Fruit fly (Drosophila melanogaster) whole organism, embryonic: ENCODE measurements around the gene CG8136.
A peak's percentile ranks its signal among the peaks of the same experiment; 100 is the strongest.

Experiments
- CG11398 ChIP-seq: fragments of 200-800 bp; sonication (Bioruptor generic); optimal IDR thresholded peaks from 2 replicates; lab custom pipeline; 2016; ENCODE audit warnings: missing biosample characterization, missing genetic modification characterization
- CG11560 ChIP-seq: fragments of 200-800 bp; sonication (Bioruptor generic); IDR thresholded peaks from 3 replicates; pipeline ENCODE4 v1.3.6; 2022; ENCODE audit warnings: missing biosample characterization, missing genetic modification characterization
- CG13424 ChIP-seq: fragments of 200-800 bp; sonication (Bioruptor generic); optimal IDR thresholded peaks from 2 replicates; lab custom pipeline; 2019; ENCODE audit warnings: missing biosample characterization, mild to moderate bottlenecking, missing genetic modification characterization, moderate library complexity
- CG14441 ChIP-seq: fragments of 200-800 bp; sonication (Bioruptor generic); IDR thresholded peaks from 2 replicates; pipeline ENCODE4 v1.3.6; 2022; ENCODE audit warnings: missing biosample characterization, missing genetic modification characterization
- CG14710 ChIP-seq: fragments of 200-800 bp; sonication (Bioruptor generic); optimal IDR thresholded peaks from 3 replicates; lab custom pipeline; 2019; ENCODE audit warnings: missing biosample characterization, mild to moderate bottlenecking, missing genetic modification characterization, moderate library complexity
- CG17328 ChIP-seq: fragments of 200-800 bp; sonication (Bioruptor generic); IDR thresholded peaks from 2 replicates; pipeline ENCODE4 v1.3.6; 2022; ENCODE audit warnings: missing biosample characterization, missing genetic modification characterization
- CG18599 ChIP-seq: fragments of 200-800 bp; sonication (Bioruptor generic); optimal IDR thresholded peaks from 3 replicates; lab custom pipeline; 2017; ENCODE audit warnings: missing biosample characterization, missing genetic modification characterization, mild to moderate bottlenecking, moderate library complexity, missing genetic modification reagents
- CG2199 ChIP-seq: fragments of 200-800 bp; sonication (Bioruptor generic); IDR thresholded peaks from 3 replicates; pipeline ENCODE4 v1.3.6; 2022; ENCODE audit warnings: missing biosample characterization, missing genetic modification characterization
- CG30020 ChIP-seq: fragments of 200-800 bp; optimal IDR thresholded peaks from 2 replicates; lab custom pipeline; 2019; ENCODE audit warnings: missing biosample characterization, mild to moderate bottlenecking, missing genetic modification characterization, moderate library complexity
- CG32767 ChIP-seq: fragments of 200-800 bp; sonication (Bioruptor generic); IDR thresholded peaks from 2 replicates; pipeline ENCODE4 v1.3.6; 2022; ENCODE audit warnings: missing biosample characterization, missing genetic modification characterization
- CG3281 ChIP-seq: fragments of 200-800 bp; sonication (Bioruptor generic); optimal IDR thresholded peaks from 3 replicates; lab custom pipeline; 2017; ENCODE audit warnings: missing biosample characterization, mild to moderate bottlenecking, missing genetic modification characterization
- CG42726 ChIP-seq: fragments of 200-800 bp; sonication (Bioruptor generic); IDR thresholded peaks from 2 replicates; pipeline ENCODE4 v1.3.6; 2022; ENCODE audit warnings: missing biosample characterization, missing genetic modification characterization; ENCODE audit not compliant: partially characterized antibody
- CG5953 ChIP-seq: fragments of 200-800 bp; sonication (Bioruptor generic); IDR thresholded peaks from 2 replicates; pipeline ENCODE4 v1.3.6; 2022; ENCODE audit warnings: missing biosample characterization, missing genetic modification characterization
- CG6272 ChIP-seq: fragments of 200-800 bp; sonication (Bioruptor generic); IDR thresholded peaks from 2 replicates; pipeline ENCODE4 v1.3.6; 2022; ENCODE audit warnings: missing biosample characterization, missing genetic modification characterization
- CG8478 ChIP-seq: fragments of >200 bp; optimal IDR thresholded peaks from 2 replicates; lab custom pipeline; 2018
- Dbx ChIP-seq: fragments of 200-800 bp; sonication (Bioruptor generic); IDR thresholded peaks from 3 replicates; pipeline ENCODE4 v1.3.6; 2022; ENCODE audit warnings: missing biosample characterization, missing genetic modification characterization
- Dref ChIP-seq: fragments of 200-800 bp; sonication (Bioruptor generic); IDR thresholded peaks from 2 replicates; pipeline ENCODE4 v1.3.6; 2022; ENCODE audit warnings: missing biosample characterization, missing genetic modification characterization
- Fer1 ChIP-seq: fragments of 200-800 bp; sonication (Bioruptor generic); optimal IDR thresholded peaks from 2 replicates; lab custom pipeline; 2017; ENCODE audit warnings: missing biosample characterization, mild to moderate bottlenecking, missing genetic modification characterization
- H2.0 ChIP-seq: fragments of 200-800 bp; sonication (Bioruptor generic); IDR thresholded peaks from 2 replicates; pipeline ENCODE4 v1.3.6; 2022; ENCODE audit warnings: missing biosample characterization, missing genetic modification characterization
- HLH4C ChIP-seq: fragments of 200-800 bp; sonication (Bioruptor generic); IDR thresholded peaks from 3 replicates; pipeline ENCODE4 v1.3.6; 2022; ENCODE audit warnings: missing biosample characterization, missing genetic modification characterization; ENCODE audit not compliant: partially characterized antibody
- Hey ChIP-seq: fragments of 200-800 bp; sonication (Bioruptor generic); optimal IDR thresholded peaks from 3 replicates; lab custom pipeline; 2018; ENCODE audit warnings: missing biosample characterization, mild to moderate bottlenecking, missing genetic modification characterization
- Hr51 ChIP-seq, 2 experiments: fragments of 200-800 bp; sonication (Bioruptor generic); optimal IDR thresholded peaks; 2 replicates in 1 of 2; 3 replicates in 1 of 2; lab custom pipeline; 2016 to 2018; ENCODE audit warnings: missing biosample characterization in 2 of 2, missing genetic modification characterization in 2 of 2, mild to moderate bottlenecking in 1 of 2, moderate library complexity in 1 of 2
- Mes4 ChIP-seq: fragments of 200-800 bp; sonication (Bioruptor generic); optimal IDR thresholded peaks from 2 replicates; lab custom pipeline; 2016; ENCODE audit warnings: missing biosample characterization, missing genetic modification characterization
- Sox102F ChIP-seq: fragments of 200-800 bp; sonication (Bioruptor generic); optimal IDR thresholded peaks from 2 replicates; lab custom pipeline; 2018; ENCODE audit warnings: missing biosample characterization, mild to moderate bottlenecking, missing genetic modification characterization, moderate library complexity
- Xbp1 ChIP-seq: fragments of 200-800 bp; sonication (Bioruptor generic); optimal IDR thresholded peaks from 3 replicates; lab custom pipeline; 2016; ENCODE audit warnings: missing biosample characterization, mild to moderate bottlenecking, missing genetic modification characterization
- abd-A ChIP-seq: fragments of 200-800 bp; sonication (Bioruptor generic); optimal IDR thresholded peaks from 3 replicates; lab custom pipeline; 2019; ENCODE audit warnings: missing biosample characterization, mild to moderate bottlenecking, missing genetic modification characterization, moderate library complexity
- bbx ChIP-seq: fragments of 200-800 bp; sonication (Bioruptor generic); IDR thresholded peaks from 2 replicates; pipeline ENCODE4 v1.3.6; 2022; ENCODE audit warnings: missing biosample characterization, missing genetic modification characterization; ENCODE audit not compliant: partially characterized antibody
- cas ChIP-seq: fragments of 200-800 bp; sonication (Bioruptor generic); IDR thresholded peaks from 2 replicates; pipeline ENCODE4 v1.3.6; 2022; ENCODE audit warnings: missing biosample characterization, missing genetic modification characterization
- chm ChIP-seq: fragments of 200-800 bp; sonication (Bioruptor generic); IDR thresholded peaks from 2 replicates; pipeline ENCODE4 v1.3.6; 2022; ENCODE audit warnings: missing biosample characterization, missing genetic modification characterization
- crp ChIP-seq, 2 experiments: fragments of 200-800 bp; sonication (Bioruptor generic); optimal IDR thresholded peaks; 2 replicates in 1 of 2; 3 replicates in 1 of 2; lab custom pipeline; 2017; ENCODE audit warnings: missing biosample characterization in 2 of 2, missing genetic modification characterization in 2 of 2, mild to moderate bottlenecking in 1 of 2, moderate library complexity in 1 of 2
- cwo ChIP-seq: fragments of 200-800 bp; sonication (Bioruptor generic); optimal IDR thresholded peaks from 3 replicates; lab custom pipeline; 2017; ENCODE audit warnings: missing biosample characterization, missing genetic modification characterization, mild to moderate bottlenecking, moderate library complexity, missing genetic modification reagents
- en ChIP-seq: fragments of 200-800 bp; sonication (Bioruptor generic); optimal IDR thresholded peaks from 2 replicates; lab custom pipeline; 2016; ENCODE audit warnings: missing biosample characterization, missing genetic modification characterization
- fd64A ChIP-seq: fragments of 200-800 bp; sonication (Bioruptor generic); optimal IDR thresholded peaks from 3 replicates; lab custom pipeline; 2018; ENCODE audit warnings: missing biosample characterization, mild to moderate bottlenecking, missing genetic modification characterization
- gcm ChIP-seq: fragments of 200-800 bp; sonication (Bioruptor generic); optimal IDR thresholded peaks from 2 replicates; lab custom pipeline; 2019; ENCODE audit warnings: missing biosample characterization, mild to moderate bottlenecking, missing genetic modification characterization, moderate library complexity
- gfzf ChIP-seq: fragments of 200-800 bp; sonication (Bioruptor generic); optimal IDR thresholded peaks from 2 replicates; lab custom pipeline; 2016; ENCODE audit warnings: missing biosample characterization, mild to moderate bottlenecking, missing genetic modification characterization, moderate library complexity
- ham ChIP-seq: fragments of 200-800 bp; sonication (Bioruptor generic); IDR thresholded peaks from 2 replicates; pipeline ENCODE4 v1.3.6; 2022; ENCODE audit warnings: missing biosample characterization, missing genetic modification characterization
- ind ChIP-seq: fragments of 200-800 bp; sonication (Bioruptor generic); optimal IDR thresholded peaks from 3 replicates; lab custom pipeline; 2016; ENCODE audit warnings: missing biosample characterization, missing genetic modification characterization
- kni ChIP-seq: fragments of 200-800 bp; sonication (Bioruptor generic); optimal IDR thresholded peaks from 3 replicates; lab custom pipeline; 2017; ENCODE audit warnings: mild to moderate bottlenecking, missing biosample characterization, missing genetic modification reagents, missing genetic modification characterization
- nau ChIP-seq: fragments of 200-800 bp; sonication (Bioruptor generic); optimal IDR thresholded peaks from 3 replicates; lab custom pipeline; 2017; ENCODE audit warnings: missing biosample characterization, mild to moderate bottlenecking, missing genetic modification characterization, missing genetic modification reagents
- odd ChIP-seq: fragments of 200-800 bp; sonication (Bioruptor generic); optimal IDR thresholded peaks from 2 replicates; lab custom pipeline; 2017; ENCODE audit warnings: missing biosample characterization, mild to moderate bottlenecking, missing genetic modification characterization
- pan ChIP-seq, 4 experiments: fragments of >200 bp in 3 of 4; fragments of 200-800 bp in 1 of 4; sonication (Bioruptor generic) in 1 of 4; optimal IDR thresholded peaks in 3 of 4; IDR thresholded peaks in 1 of 4; 2 replicates each; pipeline versions ENCODE4 v1.3.6 to Lab custom; 2017 to 2022; ENCODE audit warnings: missing biosample characterization in 2 of 4, missing genetic modification characterization in 2 of 4, mixed read lengths in 1 of 4
- pfk ChIP-seq: fragments of 200-800 bp; sonication (Bioruptor generic); optimal IDR thresholded peaks from 2 replicates; lab custom pipeline; 2018; ENCODE audit warnings: missing biosample characterization, mild to moderate bottlenecking, missing genetic modification characterization, moderate library complexity
- phol ChIP-seq: fragments of 200-800 bp; sonication (Bioruptor generic); optimal IDR thresholded peaks from 3 replicates; lab custom pipeline; 2018; ENCODE audit warnings: missing biosample characterization, mild to moderate bottlenecking, missing genetic modification characterization, moderate library complexity
- prd ChIP-seq, 3 experiments: fragments of >200 bp in 2 of 3; fragments of 200-800 bp in 1 of 3; sonication (Bioruptor generic) in 1 of 3; optimal IDR thresholded peaks in 2 of 3; IDR thresholded peaks in 1 of 3; 2 replicates in 2 of 3; 3 replicates in 1 of 3; pipeline versions ENCODE4 v1.3.6 to Lab custom; 2017 to 2022; ENCODE audit warnings: missing biosample characterization in 1 of 3, missing genetic modification characterization in 1 of 3
- repo ChIP-seq: fragments of 200-800 bp; sonication (Bioruptor generic); optimal IDR thresholded peaks from 2 replicates; lab custom pipeline; 2016; ENCODE audit warnings: missing biosample characterization, missing genetic modification characterization
- sc ChIP-seq, 3 experiments: fragments of >200 bp in 2 of 3; fragments of 200-800 bp in 1 of 3; sonication (Bioruptor generic) in 1 of 3; optimal IDR thresholded peaks; 2 replicates in 2 of 3; 3 replicates in 1 of 3; lab custom pipeline; 2017; ENCODE audit warnings: mild to moderate bottlenecking in 1 of 3, missing biosample characterization in 1 of 3, missing genetic modification characterization in 1 of 3, missing genetic modification reagents in 1 of 3
- yki ChIP-seq: fragments of >200 bp; optimal IDR thresholded peaks from 3 replicates; lab custom pipeline; 2018

CG8136 gene

dm6 chr3R:8731597-8732263, 10.6 kb downstream of the CG8136 start, which contains the start of the genes M1BP and CG8202 (continued):
- TF ChIP-seq H2.0 (GFP tag; lab: Robert Waterston, UW) (peak; percentile 52), CG32767 (GFP tag; lab: Robert Waterston, UW) (peak; percentile 64; the same call in 1 of the 2 replicates), pfk (GFP tag; lab: Kevin White, UChicago) (no peak), CG13424 (tag; lab: Kevin White, UChicago) (peak; percentile 96), CG17328 (GFP tag; lab: Robert Waterston, UW) (no peak; the same call in 1 of the 2 replicates), ham (GFP tag; lab: Robert Waterston, UW) (no peak), CG11398 (GFP tag; lab: Kevin White, UChicago) (no peak), CG18599 (peak; percentile 91), CG14710 (tag; lab: Kevin White, UChicago) (peak; percentile 95), CG42726 (GFP tag; lab: Robert Waterston, UW) (no peak), cas (GFP tag; lab: Robert Waterston, UW) (no peak), pan (optimal IDR thresholded peaks at IDR 0.05; lab: Kevin White, UChicago) (no peak), pan (GFP tag; optimal IDR thresholded peaks at IDR 0.05 in 1 of 2, IDR thresholded peaks at IDR 0.05 in 1 of 2) (peak in 1 of 2 experiments; percentile 69), Fer1 (peak; percentile 91), phol (tag; lab: Kevin White, UChicago) (peak; percentile 94), Mes4 (GFP tag; lab: Kevin White, UChicago) (peak; percentile 47), CG2199 (GFP tag; lab: Robert Waterston, UW) (no peak), fd64A (GFP tag; lab: Kevin White, UChicago) (peak; percentile 18), Dref (GFP tag; lab: Robert Waterston, UW) (no peak), Hey (tag; lab: Kevin White, UChicago) (no peak), repo (GFP tag; lab: Kevin White, UChicago) (no peak), kni (no peak), cwo (peak; percentile 87), Xbp1 (GFP tag; lab: Kevin White, UChicago) (peak; percentile 93), bbx (GFP tag; lab: Robert Waterston, UW) (no peak), prd (optimal IDR thresholded peaks at IDR 0.05; lab: Kevin White, UChicago) (no peak), prd (GFP tag; IDR thresholded peaks at IDR 0.05; lab: Robert Waterston, UW) (peak; percentile 89), ind (GFP tag; lab: Kevin White, UChicago) (peak; percentile 94), Hr51 (GFP tag; optimal IDR thresholded peaks at IDR 0.05; lab: Kevin White, UChicago) (peak; percentile 50 to 93), sc (optimal IDR thresholded peaks at IDR 0.05; lab: Kevin White, UChicago) (no peak), sc (GFP tag; optimal IDR thresholded peaks at IDR 0.05; lab: Kevin White, UChicago) (peak; percentile 86), odd (peak; percentile 92), yki (lab: Kevin White, UChicago) (peak; percentile 29), CG5953 (GFP tag; lab: Robert Waterston, UW) (no peak), CG3281 (GFP tag; lab: Kevin White, UChicago) (peak; percentile 93), CG8478 (no peak), CG14441 (GFP tag; lab: Robert Waterston, UW) (peak; percentile 76), Dbx (GFP tag; lab: Robert Waterston, UW) (peak; percentile 82; the same call in 2 of the 3 replicates), Sox102F (GFP tag; lab: Kevin White, UChicago) (peak; percentile 91), CG11560 (peak; percentile 64; the same call in 1 of the 3 replicates), chm (GFP tag; lab: Robert Waterston, UW) (peak; percentile 52; the same call in 1 of the 2 replicates), en (GFP tag; lab: Kevin White, UChicago) (no peak), abd-A (tag; lab: Kevin White, UChicago) (no peak), crp (GFP tag; optimal IDR thresholded peaks at IDR 0.05; lab: Kevin White, UChicago) (peak in 1 of 2 experiments; percentile 73), CG30020 (tag; lab: Kevin White, UChicago) (peak; percentile 85), gfzf (GFP tag; lab: Kevin White, UChicago) (no peak), CG6272 (peak; percentile 59; the same call in 1 of the 2 replicates), nau (GFP tag; lab: Kevin White, UChicago) (no peak), HLH4C (GFP tag; lab: Robert Waterston, UW) (no peak), gcm (GFP tag; lab: Kevin White, UChicago) (peak; percentile 94)
